Fruit fly (Drosophila melanogaster) whole organism: Measurements from ENCODE around the gene CG4186.

ENCODE experiments used
- CG8478 ChIP-seq: fragments of >200 bp; optimal IDR thresholded peaks from 2 replicates; lab custom pipeline; 2018; ENCODE audit warnings: inconsistent platforms
- Dll ChIP-seq: fragments of >200 bp; optimal IDR thresholded peaks from 2 replicates; lab custom pipeline; 2017
- EcR ChIP-seq, 2 experiments: fragments of >200 bp; optimal IDR thresholded peaks; 2 replicates each; lab custom pipeline; 2017; ENCODE audit warnings: missing biosample characterization in 2 of 2, missing genetic modification characterization in 2 of 2, missing genetic modification reagents in 2 of 2
- pan ChIP-seq: fragments of >200 bp; optimal IDR thresholded peaks from 2 replicates; lab custom pipeline; 2017
- psq ChIP-seq: fragments of >200 bp; optimal IDR thresholded peaks from 2 replicates; lab custom pipeline; 2017
- usp ChIP-seq: fragments of >200 bp; optimal IDR thresholded peaks from 2 replicates; lab custom pipeline; 2017; ENCODE audit warnings: missing biosample characterization, missing genetic modification characterization, mixed read lengths

Gene CG4186

dm6 chr3L:20752964-20753363, 16.4 kb upstream of the CG4186 start:
- no peak for TF ChIP-seq pan
- TF ChIP-seq EcR (GFP tag; optimal IDR thresholded peaks at IDR 0.05; lab: Kevin White, UChicago), result no peak
- no peak for TF ChIP-seq psq
- TF ChIP-seq Dll (lab: Kevin White, UChicago), result no peak
- no peak for TF ChIP-seq usp (GFP tag; lab: Kevin White, UChicago)
- TF ChIP-seq CG8478, result no peak

dm6 chr3L:20755585-20755984, 13.8 kb upstream of the CG4186 start, which contains the start of gene CG33912:
TSS of gene CG33912 (minus strand) at chr3L:20755685.
- TF ChIP-seq Dll (lab: Kevin White, UChicago) (no peak), CG8478 (no peak), usp (GFP tag; lab: Kevin White, UChicago) (no peak), pan (no peak), EcR (GFP tag; optimal IDR thresholded peaks at IDR 0.05; lab: Kevin White, UChicago) (no peak), psq (no peak)

dm6 chr3L:20758583-20758982, 10.8 kb upstream of the CG4186 start, which contains the start of gene CG43251:
TSS of gene CG43251 (plus strand) at chr3L:20758883.
- no peak for TF ChIP-seq EcR (GFP tag; optimal IDR thresholded peaks at IDR 0.05; lab: Kevin White, UChicago)
- no peak for TF ChIP-seq usp (GFP tag; lab: Kevin White, UChicago)

dm6 chr3L:20761482-20761881, 7.9 kb upstream of the CG4186 start:
- TF ChIP-seq psq, result no peak
- no peak for TF ChIP-seq EcR (GFP tag; optimal IDR thresholded peaks at IDR 0.05; lab: Kevin White, UChicago)
- no peak for TF ChIP-seq CG8478
- no peak for TF ChIP-seq Dll (lab: Kevin White, UChicago)
- TF ChIP-seq usp (GFP tag; lab: Kevin White, UChicago), result no peak
- TF ChIP-seq pan, result no peak

- TF ChIP-seq Dll (lab: Kevin White, UChicago), result no peak
- no peak for TF ChIP-seq CG8478
- no peak for TF ChIP-seq usp (GFP tag; lab: Kevin White, UChicago)
- no peak for TF ChIP-seq pan
- no peak for TF ChIP-seq psq
- no peak for TF ChIP-seq EcR (GFP tag; optimal IDR thresholded peaks at IDR 0.05; lab: Kevin White, UChicago)
These were observed 2.2 kb upstream of the CG4186 start for dm6 chr3L:20767227-20767626.

dm6 chr3L:20771001-20771890, 1.9 kb downstream of the CG4186 start, which contains the start of the genes CG4042 and Pitslre:
TSS of gene CG4042 (minus strand) at chr3L:20771507.
TSS of gene Pitslre (plus strand) at chr3L:20771528.
- no peak for TF ChIP-seq pan

- TF ChIP-seq pan, result no peak
- no peak for TF ChIP-seq Dll (lab: Kevin White, UChicago)
- no peak for TF ChIP-seq EcR (GFP tag; optimal IDR thresholded peaks at IDR 0.05; lab: Kevin White, UChicago)
- no peak for TF ChIP-seq usp (GFP tag; lab: Kevin White, UChicago)
- no peak for TF ChIP-seq psq
- TF ChIP-seq CG8478, result no peak
These were observed 2.7 kb downstream of the CG4186 start for dm6 chr3L:20771891-20772646.

- TF ChIP-seq psq (no peak), CG8478 (no peak), Dll (lab: Kevin White, UChicago) (no peak), EcR (GFP tag; optimal IDR thresholded peaks at IDR 0.05; lab: Kevin White, UChicago) (no peak), pan (no peak), usp (GFP tag; lab: Kevin White, UChicago) (no peak)
These were observed 3.2 kb downstream of the CG4186 start for dm6 chr3L:20772647-20773015.

- TF ChIP-seq pan (no peak), usp (GFP tag; lab: Kevin White, UChicago) (no peak), CG8478 (no peak), psq (no peak), EcR (GFP tag; optimal IDR thresholded peaks at IDR 0.05; lab: Kevin White, UChicago) (no peak), Dll (lab: Kevin White, UChicago) (no peak)
These were observed 8.1 kb downstream of the CG4186 start for dm6 chr3L:20777496-20777895.

- no peak for TF ChIP-seq CG8478
- TF ChIP-seq Dll (lab: Kevin White, UChicago), result no peak
These were observed 9.1 kb downstream of the CG4186 start, which contains the start of the genes Pex16 and Pex14 for dm6 chr3L:20778224-20779063. TSS of gene Pex16 (minus strand) at chr3L:20778264. TSS of gene Pex14 (plus strand) at chr3L:20778799.

dm6 chr3L:20784394-20784793, 15.0 kb downstream of the CG4186 start:
- TF ChIP-seq psq (no peak), pan (no peak), Dll (lab: Kevin White, UChicago) (peak; percentile 16)
